Fruit fly (Drosophila melanogaster): Measurements from ENCODE around the gene CG6707.
A peak's percentile ranks its signal among the peaks of the same experiment; 100 is the strongest.

CG6707 gene

DNA sequence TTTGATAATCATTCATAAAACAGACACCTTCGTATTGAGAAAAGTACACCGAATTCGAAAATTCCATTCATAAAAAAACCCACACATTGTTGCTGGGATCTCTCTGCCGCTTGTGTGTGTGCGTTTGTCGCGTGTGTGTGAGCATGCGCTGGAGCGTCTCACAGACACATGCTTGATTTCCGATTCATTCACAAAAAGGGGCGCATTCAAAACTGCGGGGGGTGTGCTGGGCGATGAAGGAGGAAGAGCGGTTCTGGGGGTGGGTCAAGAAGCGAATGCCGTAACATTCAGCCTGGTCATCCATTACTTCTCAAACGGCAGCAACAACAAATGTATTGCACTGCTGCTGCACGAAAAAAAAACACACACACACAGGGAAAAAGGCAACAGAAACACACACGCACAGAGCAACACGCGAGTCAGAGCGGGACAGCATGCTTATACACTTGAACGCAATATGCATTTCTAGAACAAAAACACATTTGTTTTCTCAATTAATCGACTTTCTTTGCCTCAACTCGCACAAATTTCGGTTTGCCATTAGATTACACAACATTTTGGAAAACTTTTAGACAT, 44.4 kb downstream of the CG6707 start (continued):
- no peak for TF ChIP-seq CG3726 (GFP tag; IDR thresholded peaks at IDR 0.05)
- TF ChIP-seq Ets97D (GFP tag; optimal IDR thresholded peaks at IDR 0.05): no peak
- TF ChIP-seq sc (optimal IDR thresholded peaks at IDR 0.05): no peak
- TF ChIP-seq sc (GFP tag; optimal IDR thresholded peaks at IDR 0.05): no peak
- no peak for TF ChIP-seq CG14860 (GFP tag; IDR thresholded peaks at IDR 0.05; ENCODE audit: partially characterized antibody)
- peak; percentile 76 for TF ChIP-seq abd-A (tag; optimal IDR thresholded peaks at IDR 0.05)
- TF ChIP-seq schlank (tag; optimal IDR thresholded peaks at IDR 0.05): no peak
- no peak for TF ChIP-seq CG17612 (GFP tag; IDR thresholded peaks at IDR 0.05)
- no peak for TF ChIP-seq CG3281 (GFP tag; optimal IDR thresholded peaks at IDR 0.05)
- no peak for TF ChIP-seq ftz-f1 (GFP tag; optimal IDR thresholded peaks at IDR 0.05)
- no peak for TF ChIP-seq cwo (GFP tag; optimal IDR thresholded peaks at IDR 0.05)
- TF ChIP-seq ATbp (GFP tag; optimal IDR thresholded peaks at IDR 0.05): no peak
- 0 out of 2 replicates have a peak, but pooled peaks have one; percentile 7 for TF ChIP-seq Dref (GFP tag; IDR thresholded peaks at IDR 0.05)
- no peak for TF ChIP-seq CG5180 (GFP tag; optimal IDR thresholded peaks at IDR 0.05)
- TF ChIP-seq TFAM (GFP tag; optimal IDR thresholded peaks at IDR 0.05): no peak
- no peak for TF ChIP-seq Bteb2 (GFP tag; optimal IDR thresholded peaks at IDR 0.05)
- TF ChIP-seq CG7372 (GFP tag; IDR thresholded peaks at IDR 0.05): no peak
- no peak for TF ChIP-seq usp (GFP tag; optimal IDR thresholded peaks at IDR 0.05)
- no peak for TF ChIP-seq Atf3 (GFP tag; optimal IDR thresholded peaks at IDR 0.05)
- no peak for TF ChIP-seq so (GFP tag; IDR thresholded peaks at IDR 0.05)
- no peak for TF ChIP-seq CG12219 (GFP tag; optimal IDR thresholded peaks at IDR 0.05)
- no peak for TF ChIP-seq dpn (GFP tag; optimal IDR thresholded peaks at IDR 0.05)
- no peak for TF ChIP-seq Taf1 (GFP tag; IDR thresholded peaks at IDR 0.05)
- no peak for TF ChIP-seq CG13296 (GFP tag; optimal IDR thresholded peaks at IDR 0.05)
- TF ChIP-seq lmd (GFP tag; IDR thresholded peaks at IDR 0.05): no peak
- TF ChIP-seq scrt (GFP tag; optimal IDR thresholded peaks at IDR 0.05): peak; percentile 88
- no peak for TF ChIP-seq disco-r (GFP tag; optimal IDR thresholded peaks at IDR 0.05)
- TF ChIP-seq CG11723 (GFP tag; optimal IDR thresholded peaks at IDR 0.05): no peak
- TF ChIP-seq CG32772 (GFP tag; IDR thresholded peaks at IDR 0.05): peak; percentile 85
- peak in 1 of 2 experiments; percentile 42 for TF ChIP-seq Hr51 (GFP tag; optimal IDR thresholded peaks at IDR 0.05)
- TF ChIP-seq p53 (GFP tag; optimal IDR thresholded peaks at IDR 0.05): no peak
- no peak for TF ChIP-seq fd96Cb (tag; optimal IDR thresholded peaks at IDR 0.05)
- no peak for TF ChIP-seq dati (GFP tag; IDR thresholded peaks at IDR 0.05)
- no peak for TF ChIP-seq Nf-YB (GFP tag; optimal IDR thresholded peaks at IDR 0.05)
- TF ChIP-seq knrl (GFP tag; IDR thresholded peaks at IDR 0.05; ENCODE audit: partially characterized antibody): no peak
- TF ChIP-seq CG31388 (GFP tag; optimal IDR thresholded peaks at IDR 0.05): no peak
- no peak for TF ChIP-seq Blimp-1 (GFP tag; optimal IDR thresholded peaks at IDR 0.05)
- TF ChIP-seq NfI (GFP tag; optimal IDR thresholded peaks at IDR 0.05): no peak
- no peak for TF ChIP-seq D19B (GFP tag; optimal IDR thresholded peaks at IDR 0.05)
- no peak for TF ChIP-seq yki (optimal IDR thresholded peaks at IDR 0.05)
- TF ChIP-seq gt (GFP tag; IDR thresholded peaks at IDR 0.05): no peak
- TF ChIP-seq fd64A (GFP tag; optimal IDR thresholded peaks at IDR 0.05): peak; percentile 35
- no peak for TF ChIP-seq ind (GFP tag; optimal IDR thresholded peaks at IDR 0.05)
- no peak for TF ChIP-seq grn (GFP tag; optimal IDR thresholded peaks at IDR 0.05)
- no peak for TF ChIP-seq nerfin-2 (GFP tag; IDR thresholded peaks at IDR 0.05; ENCODE audit: partially characterized antibody)
- TF ChIP-seq z (GFP tag; IDR thresholded peaks at IDR 0.05): no peak
- TF ChIP-seq exex (tag; optimal IDR thresholded peaks at IDR 0.05): no peak
- no peak for TF ChIP-seq dmrt99B (tag; optimal IDR thresholded peaks at IDR 0.05)
- no peak for TF ChIP-seq stc (GFP tag; IDR thresholded peaks at IDR 0.05)
- TF ChIP-seq Jarid2 (GFP tag; optimal IDR thresholded peaks at IDR 0.05): no peak
- peak; percentile 1 for TF ChIP-seq CG8924 (tag; optimal IDR thresholded peaks at IDR 0.05)

Data from whole organism, embryonic.